Worm (Caenorhabditis elegans) whole organism, L4 larva: ENCODE results near the gene spp-16.

Experiments used
- F10B5.3 ChIP-seq: sonication (generic microtip); optimal IDR thresholded peaks from 2 replicates; lab custom pipeline; 2016; ENCODE audit warnings: mild to moderate bottlenecking, missing genetic modification characterization, missing compliant biosample characterization
- F49E8.2 ChIP-seq: sonication (generic microtip); optimal IDR thresholded peaks from 2 replicates; lab custom pipeline; 2016; ENCODE audit warnings: missing compliant biosample characterization, mild to moderate bottlenecking, missing genetic modification characterization, borderline replicate concordance
- R02D3.7 ChIP-seq: fragments of 150-350 bp; sonication (generic microtip); optimal IDR thresholded peaks from 3 replicates; lab custom pipeline; 2014; ENCODE audit warnings: missing biosample characterization, missing genetic modification characterization
- Y105C5A.15 ChIP-seq: fragments of 200-800 bp; sonication (Bioruptor generic); IDR thresholded peaks from 2 replicates; pipeline ENCODE4 v1.3.6; 2022; ENCODE audit warnings: missing genetic modification characterization, missing compliant biosample characterization
- aha-1 ChIP-seq: fragments of 150-350 bp; peaks from one replicate; lab custom pipeline; 2014; ENCODE audit warnings: missing biosample characterization, missing genetic modification characterization
- ceh-28 ChIP-seq: fragments of 150-350 bp; optimal IDR thresholded peaks from 2 replicates; lab custom pipeline; 2014; ENCODE audit warnings: missing biosample characterization, missing genetic modification reagents, missing genetic modification characterization
- ceh-32 ChIP-seq: sonication (generic microtip); optimal IDR thresholded peaks from 2 replicates; lab custom pipeline; 2016; ENCODE audit warnings: mild to moderate bottlenecking, missing genetic modification characterization, missing compliant biosample characterization; ENCODE audit not compliant: poor library complexity
- ceh-44 ChIP-seq: fragments of 200-800 bp; sonication (Bioruptor generic); IDR thresholded peaks from 2 replicates; pipeline ENCODE4 v1.3.6; 2022; ENCODE audit warnings: missing genetic modification reagents, missing genetic modification characterization, missing compliant biosample characterization
- ctbp-1 ChIP-seq: fragments of 200-800 bp; sonication (Bioruptor generic); IDR thresholded peaks from 2 replicates; pipeline ENCODE4 v1.3.6; 2022; ENCODE audit warnings: missing genetic modification reagents, missing genetic modification characterization, missing compliant biosample characterization
- daf-8 ChIP-seq: fragments of 200-800 bp; sonication (Bioruptor generic); IDR thresholded peaks from 2 replicates; pipeline ENCODE4 v1.3.6; 2022; ENCODE audit warnings: missing genetic modification characterization, missing compliant biosample characterization
- dmd-8 ChIP-seq: fragments of 200-800 bp; sonication (Bioruptor generic); IDR thresholded peaks from 2 replicates; pipeline ENCODE4 v1.3.6; 2022; ENCODE audit warnings: missing genetic modification characterization, missing compliant biosample characterization
- egl-27 ChIP-seq: sonication (generic microtip); optimal IDR thresholded peaks from 3 replicates; lab custom pipeline; 2017; ENCODE audit warnings: missing biosample characterization, missing genetic modification reagents, missing genetic modification characterization
- hif-1 ChIP-seq, 2 experiments: sonication (generic microtip); optimal IDR thresholded peaks; 2 replicates each; lab custom pipeline; 2016 to 2017; ENCODE audit warnings: missing compliant biosample characterization in 2 of 2, missing genetic modification characterization in 2 of 2, missing genetic modification reagents in 2 of 2, missing genotype in 2 of 2, mild to moderate bottlenecking in 1 of 2
- jun-1 ChIP-seq: fragments of 150-350 bp; optimal IDR thresholded peaks from 2 replicates; lab custom pipeline; 2014; ENCODE audit warnings: missing biosample characterization, missing genetic modification reagents, missing genetic modification characterization
- madf-9 ChIP-seq: fragments of 200-800 bp; sonication (Bioruptor generic); conservative IDR thresholded peaks from 2 replicates; pipeline ENCODE4 v1.3.6; 2022; ENCODE audit warnings: missing genetic modification reagents, missing genetic modification characterization, missing compliant biosample characterization
- mdt-29 ChIP-seq: fragments of 200-800 bp; sonication (Bioruptor generic); IDR thresholded peaks from 2 replicates; pipeline ENCODE4 v1.3.6; 2022; ENCODE audit warnings: missing genetic modification reagents, missing genetic modification characterization, missing compliant biosample characterization
- mes-2 ChIP-seq: sonication (generic microtip); optimal IDR thresholded peaks from 2 replicates; lab custom pipeline; 2016; ENCODE audit warnings: missing genotype, mild to moderate bottlenecking, missing genetic modification characterization, missing compliant biosample characterization; ENCODE audit not compliant: poor library complexity, severe bottlenecking
- nhr-10 ChIP-seq: fragments of 150-350 bp; optimal IDR thresholded peaks from 2 replicates; lab custom pipeline; 2014; ENCODE audit warnings: missing biosample characterization, missing genetic modification characterization
- nhr-102 ChIP-seq: sonication (generic microtip); optimal IDR thresholded peaks from 2 replicates; lab custom pipeline; 2016; ENCODE audit warnings: mild to moderate bottlenecking, missing genetic modification characterization, moderate library complexity, missing compliant biosample characterization
- nhr-28 ChIP-seq: fragments of 150-350 bp; optimal IDR thresholded peaks from 2 replicates; lab custom pipeline; 2014; ENCODE audit warnings: missing biosample characterization, missing genetic modification characterization
- nhr-76 ChIP-seq: fragments of 150-350 bp; optimal IDR thresholded peaks from 2 replicates; lab custom pipeline; 2014; ENCODE audit warnings: missing biosample characterization, missing genetic modification characterization
- pha-4 ChIP-seq, 2 experiments: fragments of 150-350 bp in 1 of 2; fragments of 200-800 bp in 1 of 2; sonication (Bioruptor generic) in 1 of 2; IDR thresholded peaks in 1 of 2; optimal IDR thresholded peaks in 1 of 2; 2 replicates each; pipeline versions ENCODE4 v1.3.6 to Lab custom; 2014 to 2022; ENCODE audit warnings: missing genetic modification characterization in 2 of 2, missing genetic modification reagents in 2 of 2, missing biosample characterization in 1 of 2, missing compliant biosample characterization in 1 of 2
- php-3 ChIP-seq: fragments of 200-800 bp; sonication (Bioruptor generic); IDR thresholded peaks from 2 replicates; pipeline ENCODE4 v1.3.6; 2022; ENCODE audit warnings: missing genetic modification reagents, missing genetic modification characterization, missing compliant biosample characterization
- spr-3 ChIP-seq: fragments of 200-800 bp; sonication (Bioruptor generic); optimal IDR thresholded peaks from 2 replicates; lab custom pipeline; 2018; ENCODE audit warnings: mild to moderate bottlenecking, missing genetic modification characterization, missing compliant biosample characterization
- unc-62 ChIP-seq, 3 experiments: fragments of 150-350 bp in 1 of 3; sonication (generic microtip); optimal IDR thresholded peaks in 2 of 3; peaks in 1 of 3; 1 replicate in 1 of 3; 2 replicates in 2 of 3; lab custom pipeline; 2014 to 2017; ENCODE audit warnings: missing biosample characterization in 3 of 3, missing genetic modification characterization in 3 of 3, missing genetic modification reagents in 3 of 3, missing genotype in 1 of 3
- vab-7 ChIP-seq: fragments of 200-800 bp; sonication (Bioruptor generic); IDR thresholded peaks from 2 replicates; pipeline ENCODE4 v1.3.6; 2022; ENCODE audit warnings: missing genetic modification reagents, missing genetic modification characterization, missing compliant biosample characterization
- zip-2 ChIP-seq: fragments of 150-350 bp; optimal IDR thresholded peaks from 2 replicates; lab custom pipeline; 2014; ENCODE audit warnings: missing biosample characterization, missing genetic modification characterization

spp-16 gene

DNA sequence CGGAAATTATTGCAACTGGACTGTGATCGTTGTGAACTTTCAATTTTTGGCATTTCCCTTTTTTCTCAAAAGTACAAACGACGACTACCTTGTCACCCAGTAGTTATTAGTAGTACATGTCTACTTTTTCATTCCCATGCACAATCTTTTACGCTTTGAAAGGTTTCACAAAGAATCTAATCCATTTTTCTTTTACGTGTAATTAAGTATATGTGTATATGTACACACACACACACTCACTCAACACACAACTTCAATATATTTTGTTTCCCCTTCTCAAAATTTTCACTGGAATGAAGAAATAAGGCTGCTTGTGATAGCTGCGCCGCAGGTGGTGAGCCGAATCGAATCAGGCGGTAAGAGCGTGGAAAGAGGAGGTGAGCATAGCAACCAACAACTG, 23.6 kb upstream of the spp-16 start, which contains the start of gene F58B4.6:
F58B4.6 (plus strand) TSS at position 301 of the 400 bp plus-strand sequence.
- TF ChIP-seq R02D3.7 (tag; lab: Kevin White, UChicago) (no peak), nhr-28 (tag; lab: Kevin White, UChicago) (no peak)

DNA sequence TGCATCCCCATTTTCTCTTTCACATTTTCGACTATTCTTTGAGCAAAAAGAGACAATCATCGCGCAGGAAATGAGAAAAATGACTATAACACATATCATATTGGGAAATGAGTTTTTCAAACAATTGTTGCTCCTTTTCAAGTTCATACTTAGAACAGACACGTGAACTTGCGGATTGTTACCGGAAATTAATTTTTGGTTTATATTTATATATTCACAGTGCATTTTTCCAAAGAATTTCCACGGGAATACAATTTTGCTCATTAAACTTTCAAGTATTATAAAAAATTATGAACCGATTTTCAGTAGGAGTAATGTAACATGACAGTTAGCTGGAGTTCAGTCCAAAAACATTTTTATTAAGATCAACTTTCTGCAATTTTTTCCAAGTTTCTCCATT, 22.1 kb upstream of the spp-16 start, which contains the start of gene F58B4.7:
F58B4.7 (minus strand) TSS at position 101 of the 400 bp plus-strand sequence.
- TF ChIP-seq aha-1 (peak; percentile 12), mdt-29 (GFP tag; lab: Robert Waterston, UW) (no peak)

DNA sequence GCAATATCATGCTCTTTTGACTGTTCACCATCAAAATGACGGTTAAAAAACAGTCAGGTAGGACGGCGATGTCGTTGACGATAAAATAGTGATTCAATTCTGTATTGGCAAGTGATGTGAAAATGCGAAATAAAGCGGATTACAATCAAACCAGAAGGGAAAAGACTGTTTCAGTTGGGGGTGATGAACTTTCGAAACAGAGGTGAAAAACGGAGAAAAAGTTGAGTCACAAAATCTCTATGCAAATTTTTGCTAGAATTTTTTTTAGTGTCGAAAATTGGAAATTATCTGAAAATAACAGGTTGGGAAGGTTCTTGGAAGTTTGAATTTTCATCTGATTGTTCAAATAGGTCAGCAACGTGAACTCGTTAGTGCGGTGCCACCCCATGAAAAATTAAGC, 20.6 kb upstream of the spp-16 start, which contains the start of gene nas-31:
nas-31 (minus strand) TSS at position 101 of the 400 bp plus-strand sequence.
- peak; percentile 36 for TF ChIP-seq aha-1
- no peak for TF ChIP-seq daf-8 (GFP tag; lab: Robert Waterston, UW)
- TF ChIP-seq unc-62 (GFP tag; optimal IDR thresholded peaks at IDR 0.05 in 1 of 2; lab: Kevin White, UChicago) = peak in 1 of 2 experiments; percentile 58
- TF ChIP-seq unc-62 (tag; optimal IDR thresholded peaks at IDR 0.05; lab: Kevin White, UChicago) = no peak

DNA sequence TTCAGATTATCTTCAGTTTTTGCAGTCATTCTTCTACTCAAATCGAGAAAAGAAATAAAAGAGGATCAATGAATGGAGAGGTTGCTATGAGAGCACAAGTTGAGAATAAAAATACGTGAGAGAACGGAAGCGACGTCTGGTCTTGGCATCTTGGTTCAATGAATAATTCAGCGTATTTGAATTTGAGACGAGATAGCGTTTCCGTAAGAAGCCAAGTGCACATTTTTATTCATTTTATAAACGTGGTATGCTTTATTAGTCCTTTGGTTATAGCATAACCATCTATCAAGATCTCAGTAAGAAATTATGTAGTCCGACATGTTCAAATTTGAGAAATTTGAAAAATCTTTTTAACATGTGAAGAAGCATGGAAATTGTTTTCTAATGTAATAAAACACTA, 17.3 kb upstream of the spp-16 start, which contains the start of gene F58B4.2:
F58B4.2 (minus strand) TSS at position 101 of the 400 bp plus-strand sequence.
- TF ChIP-seq madf-9 (GFP tag; lab: Robert Waterston, UW) (no peak), pha-4 (GFP tag; IDR thresholded peaks at IDR 0.05; lab: Robert Waterston, UW) (no peak), pha-4 (tag; optimal IDR thresholded peaks at IDR 0.05; lab: Kevin White, UChicago) (no peak), Y105C5A.15 (no peak), ceh-28 (tag; lab: Kevin White, UChicago) (no peak), F10B5.3 (tag; lab: Kevin White, UChicago) (no peak), mes-2 (tag; lab: Kevin White, UChicago) (no peak), vab-7 (GFP tag; lab: Robert Waterston, UW) (no peak), nhr-10 (tag; lab: Kevin White, UChicago) (no peak), zip-2 (tag; lab: Kevin White, UChicago) (no peak), ceh-32 (tag; lab: Kevin White, UChicago) (no peak), unc-62 (GFP tag; optimal IDR thresholded peaks at IDR 0.05 in 1 of 2; lab: Kevin White, UChicago) (no peak), unc-62 (tag; optimal IDR thresholded peaks at IDR 0.05; lab: Kevin White, UChicago) (no peak), ctbp-1 (no peak), spr-3 (no peak), dmd-8 (no peak), egl-27 (tag; lab: Kevin White, UChicago) (no peak), nhr-76 (tag; lab: Kevin White, UChicago) (no peak)

DNA sequence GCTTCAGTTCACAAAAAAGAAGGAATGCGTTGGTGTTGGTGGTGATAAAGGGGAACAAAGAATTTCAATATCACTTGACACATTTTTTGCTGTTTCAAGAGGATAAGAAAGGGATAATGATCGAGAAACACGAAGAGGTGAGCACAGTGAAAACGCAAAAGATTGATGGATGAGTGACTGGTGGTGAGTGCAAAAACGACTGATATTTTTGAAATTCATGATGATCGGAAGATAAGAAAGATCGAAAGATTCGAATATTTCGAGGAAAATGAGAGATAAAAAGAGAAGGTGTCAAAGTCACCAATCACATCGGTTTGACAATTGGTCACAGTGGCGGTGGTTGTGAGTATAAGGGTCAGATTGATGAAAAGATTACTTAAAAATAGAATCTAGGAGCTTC, 14.8 kb upstream of the spp-16 start:
- no peak for TF ChIP-seq unc-62 (GFP tag; optimal IDR thresholded peaks at IDR 0.05 in 1 of 2; lab: Kevin White, UChicago)
- no peak for TF ChIP-seq unc-62 (tag; optimal IDR thresholded peaks at IDR 0.05; lab: Kevin White, UChicago)
- TF ChIP-seq nhr-102 (tag; lab: Kevin White, UChicago) = no peak

ce11 chrV:10909959-10910358, 8.9 kb upstream of the spp-16 start:
- TF ChIP-seq php-3 (GFP tag; lab: Robert Waterston, UW) (no peak), hif-1 (tag; optimal IDR thresholded peaks at IDR 0.05; lab: Kevin White, UChicago) (no peak), ceh-44 (no peak), F49E8.2 (no peak)
- TF ChIP-seq, all 104 proteins: peak for 0

- TF ChIP-seq jun-1 (tag; lab: Kevin White, UChicago) = no peak
Observed at ce11 chrV:10909071-10909470, 8.0 kb upstream of the spp-16 start, which contains the start of gene zzz-1. TSS of gene zzz-1 (minus strand) at chrV:10909171.
